Worm (Caenorhabditis elegans): Measurements from ENCODE around the gene T16G1.3.

- TF ChIP-seq unc-62 (GFP tag; optimal IDR thresholded peaks at IDR 0.05): no peak
- no peak for TF ChIP-seq cnd-1 (tag; optimal IDR thresholded peaks at IDR 0.05)
- TF ChIP-seq ces-1 (GFP tag; optimal IDR thresholded peaks at IDR 0.05): no peak
These were observed 9.6 kb upstream of the T16G1.3 start, which contains the start of gene eif-3.K for ce11 chrV:12953702-12954101.
